Fruit fly (Drosophila melanogaster): ENCODE measurements around the gene CG34293.

CG34293 gene

dm6 chr3R:27152129-27152968 is 13.0 kb downstream of the CG34293 start:
- TF ChIP-seq CTCF (optimal IDR thresholded peaks at IDR 0.05) (no peak), CG8478 (optimal IDR thresholded peaks at IDR 0.05) (no peak)

dm6 chr3R:27151516-27151823 is 13.9 kb downstream of the CG34293 start, which contains the start of gene Men-b:
TSS of gene Men-b (plus strand) at chr3R:27151662.
- TF ChIP-seq CG8478 (optimal IDR thresholded peaks at IDR 0.05) (no peak), CTCF (optimal IDR thresholded peaks at IDR 0.05) (peak; percentile 79 to 80)

- TF ChIP-seq CG8478 (optimal IDR thresholded peaks at IDR 0.05) (no peak), CTCF (optimal IDR thresholded peaks at IDR 0.05) (peak; percentile 26 to 44)
Observed at dm6 chr3R:27150685-27151515, 14.5 kb downstream of the CG34293 start, which contains the start of gene CG6051. TSS of gene CG6051 (minus strand) at chr3R:27151069.

dm6 chr3R:27149884-27150676 is 15.3 kb downstream of the CG34293 start:
- TF ChIP-seq CG8478 (optimal IDR thresholded peaks at IDR 0.05), result no peak
- TF ChIP-seq CTCF (optimal IDR thresholded peaks at IDR 0.05), result no peak

dm6 chr3R:27148812-27149769 is 16.3 kb downstream of the CG34293 start:
- no peak for TF ChIP-seq CG8478 (optimal IDR thresholded peaks at IDR 0.05)
- no peak for TF ChIP-seq CTCF (optimal IDR thresholded peaks at IDR 0.05)

dm6 chr3R:27139963-27140362 is 25.4 kb downstream of the CG34293 start:
- no peak for TF ChIP-seq CTCF (optimal IDR thresholded peaks at IDR 0.05)
- TF ChIP-seq CG8478 (optimal IDR thresholded peaks at IDR 0.05), result no peak

- TF ChIP-seq CTCF (optimal IDR thresholded peaks at IDR 0.05), result no peak
- TF ChIP-seq CG8478 (optimal IDR thresholded peaks at IDR 0.05), result no peak
Observed at dm6 chr3R:27138700-27139099, 26.7 kb downstream of the CG34293 start.

- no peak for TF ChIP-seq CTCF (optimal IDR thresholded peaks at IDR 0.05)
- TF ChIP-seq CG8478 (optimal IDR thresholded peaks at IDR 0.05), result no peak
Observed at dm6 chr3R:27137914-27138323, 27.5 kb downstream of the CG34293 start.

- no peak for TF ChIP-seq CTCF (optimal IDR thresholded peaks at IDR 0.05)
- no peak for TF ChIP-seq CG8478 (optimal IDR thresholded peaks at IDR 0.05)
Observed at dm6 chr3R:27135692-27136641, 29.4 kb downstream of the CG34293 start.

dm6 chr3R:27134728-27135361 is 30.5 kb downstream of the CG34293 start:
- no peak for TF ChIP-seq CG8478 (optimal IDR thresholded peaks at IDR 0.05)
- no peak for TF ChIP-seq CTCF (optimal IDR thresholded peaks at IDR 0.05)

dm6 chr3R:27133992-27134391 is 31.4 kb downstream of the CG34293 start:
- TF ChIP-seq CG8478 (optimal IDR thresholded peaks at IDR 0.05) (no peak), CTCF (optimal IDR thresholded peaks at IDR 0.05) (no peak)

- TF ChIP-seq CG8478 (optimal IDR thresholded peaks at IDR 0.05), result no peak
Observed at dm6 chr3R:27131408-27131807, 34.0 kb downstream of the CG34293 start.

All from S2 (cell line).